Fruit fly (Drosophila melanogaster): ENCODE results near the gene nAChRbeta3.

Gene nAChRbeta3

dm6 chr2L:526192-526923 lies 18.6 kb upstream of the nAChRbeta3 start:
- TF ChIP-seq CG5204 (GFP tag; optimal IDR thresholded peaks at IDR 0.05) (no peak), cnc (optimal IDR thresholded peaks at IDR 0.05) (no peak), CG7045 (GFP tag; optimal IDR thresholded peaks at IDR 0.05) (no peak), bab1 (GFP tag; optimal IDR thresholded peaks at IDR 0.05) (no peak), Mnt (GFP tag; optimal IDR thresholded peaks at IDR 0.05) (no peak), Hr96 (GFP tag; optimal IDR thresholded peaks at IDR 0.05) (peak; percentile 15), tj (GFP tag; optimal IDR thresholded peaks at IDR 0.05) (peak; percentile 79), Clk (GFP tag; optimal IDR thresholded peaks at IDR 0.05) (no peak), CG11617 (GFP tag; optimal IDR thresholded peaks at IDR 0.05) (no peak), toe (GFP tag; optimal IDR thresholded peaks at IDR 0.05) (no peak), Crg-1 (GFP tag; optimal IDR thresholded peaks at IDR 0.05) (no peak), CG7101 (tag; optimal IDR thresholded peaks at IDR 0.05) (no peak)

- no peak for TF ChIP-seq cnc (optimal IDR thresholded peaks at IDR 0.05)
- TF ChIP-seq CG1620 (GFP tag; optimal IDR thresholded peaks at IDR 0.05), result no peak
- no peak for TF ChIP-seq ovo (GFP tag; optimal IDR thresholded peaks at IDR 0.05)
- no peak for TF ChIP-seq Clk (GFP tag; optimal IDR thresholded peaks at IDR 0.05)
- TF ChIP-seq CG14711 (tag; optimal IDR thresholded peaks at IDR 0.05), result no peak
- no peak for TF ChIP-seq CG5204 (GFP tag; optimal IDR thresholded peaks at IDR 0.05)
- no peak for TF ChIP-seq kay (GFP tag; ENCODE audit: borderline replicate concordance)
- TF ChIP-seq CG33017 (tag; optimal IDR thresholded peaks at IDR 0.05), result no peak
- TF ChIP-seq Hr96 (GFP tag; optimal IDR thresholded peaks at IDR 0.05), result no peak
- TF ChIP-seq CG11617 (GFP tag; optimal IDR thresholded peaks at IDR 0.05), result no peak
- no peak for TF ChIP-seq pad (GFP tag; optimal IDR thresholded peaks at IDR 0.05)
- TF ChIP-seq CG7101 (tag; optimal IDR thresholded peaks at IDR 0.05), result no peak
- no peak for TF ChIP-seq CG12768 (GFP tag; optimal IDR thresholded peaks at IDR 0.05)
- TF ChIP-seq cic (GFP tag; optimal IDR thresholded peaks at IDR 0.05), result no peak
- TF ChIP-seq bab1 (GFP tag; optimal IDR thresholded peaks at IDR 0.05), result no peak
- TF ChIP-seq Mnt (GFP tag; optimal IDR thresholded peaks at IDR 0.05), result no peak
- TF ChIP-seq toe (GFP tag; optimal IDR thresholded peaks at IDR 0.05), result no peak
- TF ChIP-seq Crg-1 (GFP tag; optimal IDR thresholded peaks at IDR 0.05), result no peak
- no peak for TF ChIP-seq CG7045 (GFP tag; optimal IDR thresholded peaks at IDR 0.05)
- TF ChIP-seq tj (GFP tag; optimal IDR thresholded peaks at IDR 0.05), result no peak
Observed at dm6 chr2L:526924-527307, 18.0 kb upstream of the nAChRbeta3 start.

- TF ChIP-seq cic (GFP tag; optimal IDR thresholded peaks at IDR 0.05) (no peak), pad (GFP tag; optimal IDR thresholded peaks at IDR 0.05) (no peak), bab1 (GFP tag; optimal IDR thresholded peaks at IDR 0.05) (no peak), tj (GFP tag; optimal IDR thresholded peaks at IDR 0.05) (no peak), CG14711 (tag; optimal IDR thresholded peaks at IDR 0.05) (no peak), Crg-1 (GFP tag; optimal IDR thresholded peaks at IDR 0.05) (no peak), kay (GFP tag; ENCODE audit: borderline replicate concordance) (no peak), Mnt (GFP tag; optimal IDR thresholded peaks at IDR 0.05) (no peak)
Observed at dm6 chr2L:527689-528088, 17.2 kb upstream of the nAChRbeta3 start.

dm6 chr2L:530245-530644 lies 14.7 kb upstream of the nAChRbeta3 start:
- no peak for TF ChIP-seq CG7045 (GFP tag; optimal IDR thresholded peaks at IDR 0.05)
- TF ChIP-seq Clk (GFP tag; optimal IDR thresholded peaks at IDR 0.05), result no peak
- no peak for TF ChIP-seq Mnt (GFP tag; optimal IDR thresholded peaks at IDR 0.05)
- TF ChIP-seq cnc (optimal IDR thresholded peaks at IDR 0.05), result no peak
- TF ChIP-seq tj (GFP tag; optimal IDR thresholded peaks at IDR 0.05), result no peak
- no peak for TF ChIP-seq cic (GFP tag; optimal IDR thresholded peaks at IDR 0.05)
- no peak for TF ChIP-seq CG1620 (GFP tag; optimal IDR thresholded peaks at IDR 0.05)

- TF ChIP-seq CG14711 (tag; optimal IDR thresholded peaks at IDR 0.05) (no peak), cnc (optimal IDR thresholded peaks at IDR 0.05) (no peak), tj (GFP tag; optimal IDR thresholded peaks at IDR 0.05) (no peak), CG7101 (tag; optimal IDR thresholded peaks at IDR 0.05) (no peak), kay (GFP tag; ENCODE audit: borderline replicate concordance) (no peak), CG11617 (GFP tag; optimal IDR thresholded peaks at IDR 0.05) (no peak), Mnt (GFP tag; optimal IDR thresholded peaks at IDR 0.05) (no peak), pad (GFP tag; optimal IDR thresholded peaks at IDR 0.05) (no peak), CG1620 (GFP tag; optimal IDR thresholded peaks at IDR 0.05) (no peak), Crg-1 (GFP tag; optimal IDR thresholded peaks at IDR 0.05) (no peak), CG5204 (GFP tag; optimal IDR thresholded peaks at IDR 0.05) (no peak), Clk (GFP tag; optimal IDR thresholded peaks at IDR 0.05) (no peak), ovo (GFP tag; optimal IDR thresholded peaks at IDR 0.05) (no peak), toe (GFP tag; optimal IDR thresholded peaks at IDR 0.05) (no peak), bab1 (GFP tag; optimal IDR thresholded peaks at IDR 0.05) (no peak), CG33017 (tag; optimal IDR thresholded peaks at IDR 0.05) (no peak), cic (GFP tag; optimal IDR thresholded peaks at IDR 0.05) (no peak)
Observed at dm6 chr2L:533734-534133, 11.2 kb upstream of the nAChRbeta3 start.

dm6 chr2L:540572-541210 lies 4.2 kb upstream of the nAChRbeta3 start:
- TF ChIP-seq CG12768 (GFP tag; optimal IDR thresholded peaks at IDR 0.05), result no peak
- no peak for TF ChIP-seq CG33017 (tag; optimal IDR thresholded peaks at IDR 0.05)
- TF ChIP-seq CG7101 (tag; optimal IDR thresholded peaks at IDR 0.05), result no peak
- no peak for TF ChIP-seq kay (GFP tag; ENCODE audit: borderline replicate concordance)
- TF ChIP-seq CG1620 (GFP tag; optimal IDR thresholded peaks at IDR 0.05), result no peak
- TF ChIP-seq cnc (optimal IDR thresholded peaks at IDR 0.05), result no peak
- peak; percentile 27 for TF ChIP-seq Mnt (GFP tag; optimal IDR thresholded peaks at IDR 0.05)
- TF ChIP-seq bab1 (GFP tag; optimal IDR thresholded peaks at IDR 0.05), result peak; percentile 69
- no peak for TF ChIP-seq cic (GFP tag; optimal IDR thresholded peaks at IDR 0.05)
- peak; percentile 97 for TF ChIP-seq ovo (GFP tag; optimal IDR thresholded peaks at IDR 0.05)
- TF ChIP-seq tj (GFP tag; optimal IDR thresholded peaks at IDR 0.05), result peak; percentile 79
- TF ChIP-seq Crg-1 (GFP tag; optimal IDR thresholded peaks at IDR 0.05), result no peak
- no peak for TF ChIP-seq Clk (GFP tag; optimal IDR thresholded peaks at IDR 0.05)
- TF ChIP-seq CG14711 (tag; optimal IDR thresholded peaks at IDR 0.05), result no peak
- TF ChIP-seq CG7045 (GFP tag; optimal IDR thresholded peaks at IDR 0.05), result no peak
- no peak for TF ChIP-seq pad (GFP tag; optimal IDR thresholded peaks at IDR 0.05)
- TF ChIP-seq toe (GFP tag; optimal IDR thresholded peaks at IDR 0.05), result no peak
- no peak for TF ChIP-seq CG11617 (GFP tag; optimal IDR thresholded peaks at IDR 0.05)
- no peak for TF ChIP-seq CG5204 (GFP tag; optimal IDR thresholded peaks at IDR 0.05)
- TF ChIP-seq Hr96 (GFP tag; optimal IDR thresholded peaks at IDR 0.05), result no peak

Measured in whole organism, adult.